Worm (Caenorhabditis elegans): Measurements from ENCODE around the gene F26G1.3.

The F26G1.3 gene

ce11 chrII:4747063-4747462, 11.5 kb upstream of the F26G1.3 start:
- TF ChIP-seq nhr-43 (tag; optimal IDR thresholded peaks at IDR 0.05; ENCODE audit: poor library complexity, severe bottlenecking) (peak; percentile 16), R02D3.7 (tag; optimal IDR thresholded peaks at IDR 0.05) (no peak), lin-15B (tag; optimal IDR thresholded peaks at IDR 0.05) (no peak), fkh-10 (GFP tag; optimal IDR thresholded peaks at IDR 0.05) (no peak), zag-1 (tag; optimal IDR thresholded peaks at IDR 0.05) (no peak), mml-1 (tag; optimal IDR thresholded peaks at IDR 0.05) (peak; percentile 27), lin-39 (tag; optimal IDR thresholded peaks at IDR 0.05) (no peak), nhr-25 (tag; optimal IDR thresholded peaks at IDR 0.05) (peak; percentile 56), hmg-11 (tag; optimal IDR thresholded peaks at IDR 0.05) (no peak), egl-5 (tag; optimal IDR thresholded peaks at IDR 0.05) (no peak), eor-1 (tag; optimal IDR thresholded peaks at IDR 0.05) (no peak), nfya-1 (tag; optimal IDR thresholded peaks at IDR 0.05; ENCODE audit: insufficient read depth) (peak; percentile 51), ceh-9 (tag; optimal IDR thresholded peaks at IDR 0.05) (no peak), elt-2 (tag; optimal IDR thresholded peaks at IDR 0.05) (no peak), unc-62 (GFP tag; optimal IDR thresholded peaks at IDR 0.05) (no peak), nhr-23 (tag; optimal IDR thresholded peaks at IDR 0.05) (no peak)

ce11 chrII:4747697-4748096, 10.9 kb upstream of the F26G1.3 start:
- no peak for TF ChIP-seq nhr-11 (tag; optimal IDR thresholded peaks at IDR 0.05)
- TF ChIP-seq nhr-25 (tag; optimal IDR thresholded peaks at IDR 0.05), result peak; percentile 66
- TF ChIP-seq jun-1 (tag; optimal IDR thresholded peaks at IDR 0.05), result no peak
- TF ChIP-seq nhr-43 (tag; optimal IDR thresholded peaks at IDR 0.05; ENCODE audit: poor library complexity, severe bottlenecking), result peak; percentile 12
- TF ChIP-seq nhr-12 (tag; optimal IDR thresholded peaks at IDR 0.05), result no peak
- TF ChIP-seq ztf-11 (tag; optimal IDR thresholded peaks at IDR 0.05), result no peak
- no peak for TF ChIP-seq elt-2 (tag; optimal IDR thresholded peaks at IDR 0.05)
- TF ChIP-seq unc-39 (tag; optimal IDR thresholded peaks at IDR 0.05), result no peak
- no peak for TF ChIP-seq nfya-1 (tag; optimal IDR thresholded peaks at IDR 0.05; ENCODE audit: insufficient read depth)
- TF ChIP-seq nhr-23 (tag; optimal IDR thresholded peaks at IDR 0.05), result no peak
- no peak for TF ChIP-seq elt-3 (tag; optimal IDR thresholded peaks at IDR 0.05)
- peak; percentile 23 for TF ChIP-seq ama-1 (optimal IDR thresholded peaks at IDR 0.05)

DNA sequence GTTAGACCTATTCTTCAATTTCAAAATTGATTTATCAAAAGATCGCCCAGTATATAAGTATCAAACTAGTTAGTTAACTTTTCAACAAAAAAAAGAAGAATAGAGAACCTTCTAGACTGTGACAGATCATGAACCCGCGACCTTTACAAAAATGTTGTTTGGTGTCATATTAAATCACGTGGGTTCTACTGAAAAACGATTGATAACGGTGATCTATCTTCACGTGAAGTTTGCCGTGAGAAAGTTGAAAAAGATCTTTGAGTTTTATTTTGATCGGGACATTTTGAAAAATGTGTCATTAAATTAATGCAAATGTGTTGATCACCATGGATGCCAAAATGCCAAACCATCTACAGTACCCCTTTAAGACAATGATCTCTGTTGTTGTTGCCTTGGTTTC, 10.2 kb upstream of the F26G1.3 start:
- no peak for TF ChIP-seq hmg-11 (tag; optimal IDR thresholded peaks at IDR 0.05)
- peak; percentile 57 for TF ChIP-seq nhr-43 (tag; optimal IDR thresholded peaks at IDR 0.05; ENCODE audit: poor library complexity, severe bottlenecking)
- peak; percentile 6 for TF ChIP-seq ztf-4 (tag; optimal IDR thresholded peaks at IDR 0.05)
- TF ChIP-seq nhr-76 (tag; optimal IDR thresholded peaks at IDR 0.05), result no peak
- TF ChIP-seq ztf-11 (tag; optimal IDR thresholded peaks at IDR 0.05), result no peak
- TF ChIP-seq daf-12 (tag; optimal IDR thresholded peaks at IDR 0.05), result no peak
- TF ChIP-seq nhr-25 (tag; optimal IDR thresholded peaks at IDR 0.05), result peak; percentile 68
- no peak for TF ChIP-seq aly-2 (tag; optimal IDR thresholded peaks at IDR 0.05)
- TF ChIP-seq fkh-2 (tag; optimal IDR thresholded peaks at IDR 0.05), result no peak
- TF ChIP-seq egl-27 (tag; optimal IDR thresholded peaks at IDR 0.05), result no peak
- no peak for TF ChIP-seq skn-1 (tag; optimal IDR thresholded peaks at IDR 0.05)
- no peak for TF ChIP-seq unc-62 (GFP tag; optimal IDR thresholded peaks at IDR 0.05)
- no peak for TF ChIP-seq ama-1 (optimal IDR thresholded peaks at IDR 0.05)
- TF ChIP-seq lsy-12 (tag; optimal IDR thresholded peaks at IDR 0.05), result peak; percentile 54
- TF ChIP-seq nhr-237 (tag; optimal IDR thresholded peaks at IDR 0.05), result no peak
- TF ChIP-seq elt-2 (tag; optimal IDR thresholded peaks at IDR 0.05), result no peak
- TF ChIP-seq elt-1 (tag; optimal IDR thresholded peaks at IDR 0.05), result no peak

DNA sequence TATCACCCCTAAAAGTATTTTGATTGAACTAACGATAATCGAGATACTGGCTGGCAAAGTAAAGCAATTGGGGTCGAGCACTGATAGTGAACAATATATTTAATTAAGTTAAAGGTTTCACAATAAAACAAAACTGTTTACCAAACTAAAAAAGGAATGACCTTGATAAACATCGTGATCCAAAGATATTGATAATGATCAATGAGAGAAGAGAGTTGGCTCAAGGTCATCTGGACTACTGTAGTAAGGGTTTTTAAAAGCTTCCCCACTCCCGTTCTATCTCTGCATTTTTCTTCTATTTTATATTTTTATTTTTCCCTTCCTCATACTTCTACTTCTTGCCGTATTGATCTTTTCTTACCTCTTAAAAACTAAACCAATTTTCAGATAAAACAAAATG, 9.0 kb upstream of the F26G1.3 start, which contains the start of gene F41C3.2:
Gene F41C3.2, plus strand, starts transcription at position 388 of the 400 bp plus-strand sequence.
- TF ChIP-seq elt-3 (tag; optimal IDR thresholded peaks at IDR 0.05) (peak in 1 of 3 experiments; percentile 2), nhr-77 (tag; optimal IDR thresholded peaks at IDR 0.05) (no peak), nhr-25 (tag; optimal IDR thresholded peaks at IDR 0.05) (peak; percentile 46)

DNA sequence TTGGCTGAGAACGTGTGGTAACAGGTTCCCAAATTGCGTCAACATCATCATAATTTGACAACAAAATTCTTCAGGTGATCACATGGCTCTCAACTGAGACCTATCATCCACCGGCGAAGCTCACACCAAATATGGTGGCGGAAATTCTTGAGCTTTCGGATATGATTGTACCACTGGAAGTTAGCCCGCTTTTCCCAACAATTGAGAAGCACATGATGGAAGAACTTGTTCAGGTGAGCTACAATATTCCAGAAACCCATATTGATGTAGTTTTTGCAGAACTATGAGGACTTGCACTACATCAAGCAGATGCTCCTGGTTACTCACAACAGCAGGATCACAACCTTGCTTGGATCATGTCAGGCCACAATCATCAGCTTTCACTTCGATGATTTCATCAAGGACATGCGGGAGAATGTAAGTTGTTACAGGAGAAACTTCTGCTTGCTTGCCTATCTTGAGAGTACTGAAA, 6.3 kb upstream of the F26G1.3 start, which contains the start of gene F41C3.1:
Gene F41C3.1, plus strand, starts transcription at position 51 of the 472 bp plus-strand sequence.
- TF ChIP-seq ztf-11 (tag; optimal IDR thresholded peaks at IDR 0.05) (no peak), elt-2 (tag; optimal IDR thresholded peaks at IDR 0.05) (no peak)
